Fruit fly (Drosophila melanogaster) Kc167 (cell line): Measurements from ENCODE around the gene PMP34.

Source experiments
- Sin3A ChIP-seq: fragments of >200 bp; optimal IDR thresholded peaks from 2 replicates; lab custom pipeline; 2018; ENCODE audit warnings: missing external identifiers
- h ChIP-seq: fragments of >200 bp; optimal IDR thresholded peaks from 3 replicates; lab custom pipeline; 2018; ENCODE audit warnings: missing external identifiers
- insv ChIP-seq: fragments of >200 bp; optimal IDR thresholded peaks from 3 replicates; lab custom pipeline; 2018; ENCODE audit warnings: missing external identifiers
- psq ChIP-seq: fragments of >200 bp; optimal IDR thresholded peaks from 2 replicates; lab custom pipeline; 2017; ENCODE audit warnings: missing external identifiers
- ttk ChIP-seq: sonication (Bioruptor generic); optimal IDR thresholded peaks from 2 replicates; lab custom pipeline; 2017; ENCODE audit warnings: missing external identifiers

DNA sequence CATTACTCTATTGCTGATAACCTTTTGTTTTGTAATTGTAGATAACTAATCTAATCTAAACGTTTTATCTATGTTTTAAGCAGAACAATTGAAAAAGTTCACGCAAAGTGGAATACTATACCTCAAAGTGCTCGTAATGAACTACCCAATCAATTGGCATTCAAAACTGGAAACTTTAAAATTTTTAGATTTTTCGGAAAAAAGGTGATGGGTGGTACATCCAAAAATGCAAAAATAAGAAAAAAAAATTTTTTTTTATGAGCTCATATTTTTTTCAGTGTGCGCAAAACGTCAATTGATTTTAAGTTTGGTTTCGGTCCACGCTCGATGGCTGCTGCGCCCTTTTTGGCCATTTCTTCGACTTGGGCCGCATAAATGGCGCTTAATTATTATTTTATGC, 8.0 kb upstream of the PMP34 start:
- TF ChIP-seq psq (no peak), ttk (lab: Kevin White, UChicago) (no peak), Sin3A (no peak), insv (no peak), h (lab: Kevin White, UChicago) (no peak)
